Worm (Caenorhabditis elegans) whole organism, dauer: ENCODE measurements around the gene col-165.
"Not testable (repeated sequence)": the region's sequence is repeated elsewhere in the genome, so short reads cannot be mapped to it uniquely, and the experiment has no call there.

Experiments used
- unc-62 ChIP-seq: sonication (generic microtip); optimal IDR thresholded peaks from 2 replicates; lab custom pipeline; 2017; ENCODE audit warnings: missing biosample characterization, missing genetic modification reagents, missing genetic modification characterization

Gene col-165

ce11 chrX:4353318-4353717, at the start of gene col-165:
col-165 (plus strand) TSS chrX:4353618.
- TF ChIP-seq unc-62 (GFP tag; lab: Kevin White, UChicago) = no peak

- TF ChIP-seq unc-62 (GFP tag; lab: Kevin White, UChicago) = no peak
Observed at ce11 chrX:4306861-4307260, 46.6 kb upstream of the col-165 start, which contains the start of gene pqn-15. pqn-15 (minus strand) TSS chrX:4306961.

- TF ChIP-seq unc-62 (GFP tag; lab: Kevin White, UChicago) = no peak
Observed at ce11 chrX:4307559-4308005, 45.8 kb upstream of the col-165 start.

- no peak for TF ChIP-seq unc-62 (GFP tag; lab: Kevin White, UChicago)
Observed at ce11 chrX:4311668-4312067, 41.8 kb upstream of the col-165 start, which contains the start of gene C52B9.8. C52B9.8 (minus strand) TSS chrX:4311768.

- TF ChIP-seq unc-62 (GFP tag; lab: Kevin White, UChicago) = no peak
Observed at ce11 chrX:4314939-4315338, 38.5 kb upstream of the col-165 start.

ce11 chrX:4317095-4317494, 36.3 kb upstream of the col-165 start:
- TF ChIP-seq unc-62 (GFP tag; lab: Kevin White, UChicago) = no peak

ce11 chrX:4320563-4320962, 32.9 kb upstream of the col-165 start, which contains the start of gene dop-6:
dop-6 (plus strand) TSS chrX:4320863.
- TF ChIP-seq unc-62 (GFP tag; lab: Kevin White, UChicago) = no peak

- no peak for TF ChIP-seq unc-62 (GFP tag; lab: Kevin White, UChicago)
Observed at ce11 chrX:4322847-4323455, 30.5 kb upstream of the col-165 start.

ce11 chrX:4328816-4329215, 24.6 kb upstream of the col-165 start, which contains the start of gene C24A8.5:
C24A8.5 (minus strand) TSS chrX:4328916.
- no peak for TF ChIP-seq unc-62 (GFP tag; lab: Kevin White, UChicago)

- TF ChIP-seq unc-62 (GFP tag; lab: Kevin White, UChicago) = not testable (repeated sequence)
Observed at ce11 chrX:4332305-4332704, 21.1 kb upstream of the col-165 start, which contains the start of gene C24A8.6. C24A8.6 (minus strand) TSS chrX:4332405.

ce11 chrX:4335950-4336349, 17.5 kb upstream of the col-165 start, which contains the start of gene cst-2:
cst-2 (minus strand) TSS chrX:4336050.
- TF ChIP-seq unc-62 (GFP tag; lab: Kevin White, UChicago) = not testable (repeated sequence)

- not testable (repeated sequence) for TF ChIP-seq unc-62 (GFP tag; lab: Kevin White, UChicago)
Observed at ce11 chrX:4339332-4339731, 14.1 kb upstream of the col-165 start, which contains the start of gene cst-1. cst-1 (plus strand) TSS chrX:4339632.

- no peak for TF ChIP-seq unc-62 (GFP tag; lab: Kevin White, UChicago)
Observed at ce11 chrX:4342730-4343129, 10.7 kb upstream of the col-165 start.

- no peak for TF ChIP-seq unc-62 (GFP tag; lab: Kevin White, UChicago)
Observed at ce11 chrX:4343915-4344314, 9.5 kb upstream of the col-165 start, which contains the start of gene F14H12.3. F14H12.3 (plus strand) TSS chrX:4344215.

- TF ChIP-seq unc-62 (GFP tag; lab: Kevin White, UChicago) = no peak
Observed at ce11 chrX:4350198-4350597, 3.2 kb upstream of the col-165 start, which contains the start of gene F14H12.2. F14H12.2 (plus strand) TSS chrX:4350498.

ce11 chrX:4357467-4357866, 4.0 kb downstream of the col-165 start, which contains the start of gene F14H12.6:
F14H12.6 (minus strand) TSS chrX:4357567.
- TF ChIP-seq unc-62 (GFP tag; lab: Kevin White, UChicago) = no peak

ce11 chrX:4359030-4359429, 5.6 kb downstream of the col-165 start:
- no peak for TF ChIP-seq unc-62 (GFP tag; lab: Kevin White, UChicago)
